Fruit fly (Drosophila melanogaster): ENCODE data around the gene ranshi.

- TF ChIP-seq CG5180 (GFP tag; optimal IDR thresholded peaks at IDR 0.05) (no peak), Bdp1 (GFP tag; optimal IDR thresholded peaks at IDR 0.05) (no peak), bbx (GFP tag; IDR thresholded peaks at IDR 0.05; ENCODE audit: partially characterized antibody) (no peak), tin (GFP tag; optimal IDR thresholded peaks at IDR 0.05) (peak; percentile 22), kay (GFP tag; optimal IDR thresholded peaks at IDR 0.05) (no peak)
These were observed 14.7 kb upstream of the ranshi start for dm6 chr3R:8744198-8744597.

Data from whole organism, embryonic.